Fruit fly (Drosophila melanogaster) whole organism, adult: ENCODE measurements around the gene Dronc.

Experiments used
- CG11617 ChIP-seq: fragments of 200-800 bp; sonication (Bioruptor generic); optimal IDR thresholded peaks from 2 replicates; lab custom pipeline; 2017; ENCODE audit warnings: mild to moderate bottlenecking, missing biosample characterization, missing genetic modification reagents, missing genetic modification characterization
- CG12768 ChIP-seq: fragments of 200-800 bp; sonication (Bioruptor generic); optimal IDR thresholded peaks from 2 replicates; lab custom pipeline; 2017; ENCODE audit warnings: missing biosample characterization, missing genetic modification characterization, mild to moderate bottlenecking, moderate library complexity, missing genetic modification reagents
- CG14711 ChIP-seq: fragments of 200-800 bp; sonication (Bioruptor generic); optimal IDR thresholded peaks from 2 replicates; lab custom pipeline; 2018; ENCODE audit warnings: missing biosample characterization, mild to moderate bottlenecking, missing genetic modification characterization, moderate library complexity
- CG1620 ChIP-seq: fragments of 200-800 bp; sonication (Bioruptor generic); optimal IDR thresholded peaks from 2 replicates; lab custom pipeline; 2016; ENCODE audit warnings: missing biosample characterization, missing genetic modification characterization
- CG33017 ChIP-seq: fragments of 200-800 bp; sonication (Bioruptor generic); optimal IDR thresholded peaks from 2 replicates; lab custom pipeline; 2018; ENCODE audit warnings: missing biosample characterization, mild to moderate bottlenecking, missing genetic modification characterization, moderate library complexity
- CG5204 ChIP-seq: fragments of 200-800 bp; sonication (Bioruptor generic); optimal IDR thresholded peaks from 2 replicates; lab custom pipeline; 2016; ENCODE audit warnings: missing biosample characterization, missing genetic modification characterization
- CG7045 ChIP-seq: fragments of 200-800 bp; sonication (Bioruptor generic); optimal IDR thresholded peaks from 2 replicates; lab custom pipeline; 2017; ENCODE audit warnings: missing biosample characterization, mild to moderate bottlenecking, missing genetic modification characterization
- CG7101 ChIP-seq: fragments of 200-800 bp; sonication (Bioruptor generic); optimal IDR thresholded peaks from 2 replicates; lab custom pipeline; 2018; ENCODE audit warnings: missing biosample characterization, mild to moderate bottlenecking, missing genetic modification characterization, moderate library complexity
- Clk ChIP-seq: fragments of 200-800 bp; sonication (Bioruptor generic); optimal IDR thresholded peaks from 2 replicates; lab custom pipeline; 2017; ENCODE audit warnings: missing biosample characterization, missing genetic modification characterization
- Crg-1 ChIP-seq: fragments of 200-800 bp; sonication (Bioruptor generic); optimal IDR thresholded peaks from 2 replicates; lab custom pipeline; 2016; ENCODE audit warnings: missing biosample characterization, missing genetic modification characterization
- Hr96 ChIP-seq: fragments of 200-800 bp; sonication (Bioruptor generic); optimal IDR thresholded peaks from 2 replicates; lab custom pipeline; 2016; ENCODE audit warnings: missing biosample characterization, missing genetic modification characterization
- Mnt ChIP-seq: fragments of 200-800 bp; sonication (Bioruptor generic); optimal IDR thresholded peaks from 2 replicates; lab custom pipeline; 2016; ENCODE audit warnings: missing biosample characterization, mild to moderate bottlenecking, missing genetic modification characterization
- bab1 ChIP-seq: fragments of 200-800 bp; sonication (Bioruptor generic); optimal IDR thresholded peaks from 3 replicates; lab custom pipeline; 2019; ENCODE audit warnings: missing biosample characterization, mild to moderate bottlenecking, missing genetic modification characterization, moderate library complexity
- cic ChIP-seq: fragments of 200-800 bp; sonication (Bioruptor generic); optimal IDR thresholded peaks from 2 replicates; lab custom pipeline; 2017; ENCODE audit warnings: missing biosample characterization, mild to moderate bottlenecking, missing genetic modification characterization, moderate library complexity
- cnc ChIP-seq, 2 experiments: fragments of >200 bp; optimal IDR thresholded peaks; 2 replicates each; lab custom pipeline; 2017
- kay ChIP-seq: fragments of 200-800 bp; sonication (Bioruptor generic); peaks from one replicate; lab custom pipeline; 2016; ENCODE audit warnings: missing biosample characterization, missing genetic modification characterization, borderline replicate concordance
- ovo ChIP-seq: fragments of 200-800 bp; sonication (Bioruptor generic); optimal IDR thresholded peaks from 2 replicates; lab custom pipeline; 2016; ENCODE audit warnings: missing biosample characterization, missing genetic modification characterization
- pad ChIP-seq: fragments of 200-800 bp; sonication (Bioruptor generic); optimal IDR thresholded peaks from 3 replicates; lab custom pipeline; 2017; ENCODE audit warnings: missing biosample characterization, missing genetic modification characterization, mild to moderate bottlenecking, moderate library complexity, missing genetic modification reagents
- tj ChIP-seq: fragments of 200-800 bp; sonication (Bioruptor generic); optimal IDR thresholded peaks from 3 replicates; lab custom pipeline; 2017; ENCODE audit warnings: missing biosample characterization, mild to moderate bottlenecking, missing genetic modification characterization, moderate library complexity
- toe ChIP-seq: fragments of 200-800 bp; sonication (Bioruptor generic); optimal IDR thresholded peaks from 2 replicates; lab custom pipeline; 2016; ENCODE audit warnings: missing biosample characterization, missing genetic modification characterization

The Dronc gene

DNA sequence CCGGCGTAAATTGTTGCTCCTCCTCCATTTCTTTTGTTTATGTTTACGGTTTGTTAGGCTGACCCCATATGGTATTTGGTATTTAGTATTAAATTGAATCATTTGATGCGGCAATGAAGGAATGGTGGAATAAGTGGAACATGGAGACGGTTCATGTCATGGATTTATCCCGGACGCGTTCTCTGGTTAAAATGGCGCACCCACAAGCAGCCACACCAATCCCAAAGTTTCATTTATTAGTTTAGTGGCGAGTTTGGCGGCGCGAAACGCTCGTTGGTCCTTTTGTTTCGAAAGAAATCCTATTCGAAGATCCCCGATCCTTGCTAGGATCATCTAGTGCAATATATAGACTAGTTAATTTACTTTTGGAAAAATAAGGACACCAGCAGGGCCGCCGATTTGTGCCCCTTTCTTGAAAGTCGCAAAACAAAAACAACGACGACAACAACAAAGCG is at the start of gene Dronc, which contains the start of gene CG6685:
Gene Dronc, plus strand, starts transcription at position 213 of the 455 bp plus-strand sequence.
Gene CG6685, minus strand, starts transcription at position 51 of the 455 bp plus-strand sequence.
- peak; percentile 3 for TF ChIP-seq Mnt (GFP tag; lab: Kevin White, UChicago)
- no peak for TF ChIP-seq toe
- no peak for TF ChIP-seq CG5204
- no peak for TF ChIP-seq CG7045 (GFP tag; lab: Kevin White, UChicago)
- TF ChIP-seq CG7101 (tag; lab: Kevin White, UChicago), result peak; percentile 31
- peak; percentile 56 for TF ChIP-seq bab1 (GFP tag; lab: Kevin White, UChicago)
- TF ChIP-seq Hr96 (GFP tag; lab: Kevin White, UChicago), result no peak
- TF ChIP-seq pad, result peak; percentile 8

DNA sequence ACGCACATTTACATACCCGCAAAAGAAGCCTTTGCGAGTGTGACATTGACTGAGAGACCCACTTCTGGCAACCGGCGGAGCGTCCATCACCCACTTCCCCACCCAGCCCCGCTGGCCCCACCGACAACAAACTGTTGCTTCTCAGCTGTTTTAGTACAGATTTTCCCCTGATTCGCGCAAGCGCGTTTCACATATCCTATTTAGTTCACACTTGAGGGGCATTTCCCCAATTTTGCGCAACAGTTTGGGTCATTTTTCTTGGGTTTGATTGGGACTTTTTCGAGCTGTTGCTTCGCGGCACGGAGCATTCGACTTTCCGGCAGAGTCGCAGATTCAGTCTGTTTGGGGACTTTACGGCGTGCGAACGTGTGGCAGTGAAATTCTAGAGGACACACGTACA is 41.1 kb upstream of the Dronc start:
- TF ChIP-seq ovo (GFP tag; lab: Kevin White, UChicago) (no peak), Crg-1 (GFP tag; lab: Kevin White, UChicago) (no peak), bab1 (GFP tag; lab: Kevin White, UChicago) (no peak), pad (peak; percentile 95)

- TF ChIP-seq CG12768, result no peak
- no peak for TF ChIP-seq CG11617 (GFP tag; lab: Kevin White, UChicago)
Observed at dm6 chr3L:9969158-9969557, 879 bp downstream of the Dronc start.

DNA sequence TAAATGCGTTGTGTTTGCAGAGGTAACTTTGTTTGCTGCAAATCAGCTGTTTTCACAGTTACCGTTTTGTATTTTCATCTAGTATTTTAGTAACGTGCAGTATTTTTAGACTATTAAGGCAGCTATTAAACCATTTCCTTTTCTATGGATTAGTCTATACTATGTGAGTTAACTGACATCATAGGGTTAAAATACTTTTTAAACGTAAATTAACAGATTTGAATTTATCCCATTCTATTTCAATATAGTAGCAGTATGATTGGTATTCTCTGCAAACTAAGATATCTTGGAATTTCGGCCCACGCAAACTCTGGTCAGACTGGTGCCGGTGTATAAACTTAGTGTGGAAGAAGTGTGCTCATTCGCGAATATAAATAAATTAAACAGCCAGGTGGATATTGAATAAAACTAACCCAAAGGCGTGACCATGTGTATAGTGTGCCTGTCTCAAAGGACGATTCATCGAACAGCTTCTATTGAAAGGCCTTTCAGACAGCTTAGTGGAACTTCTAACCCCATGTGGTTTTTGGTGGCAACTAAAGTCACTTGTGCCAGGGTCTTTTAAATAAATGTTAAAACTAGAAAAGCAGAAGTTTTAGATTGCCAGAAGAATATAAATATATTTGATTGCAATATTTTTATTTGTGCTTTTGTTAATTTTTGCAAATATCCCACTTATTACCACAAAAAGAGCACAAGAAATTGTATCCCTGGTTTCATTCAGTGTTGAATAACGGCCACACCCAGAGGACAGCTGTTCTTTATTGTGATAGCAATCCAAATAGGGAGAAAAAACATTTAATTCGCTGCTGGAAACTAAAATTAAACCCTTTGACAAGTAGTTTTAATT is 4.0 kb downstream of the Dronc start, which contains the start of the genes CG6674, CG42455 and vnc:
Gene CG6674, minus strand, starts transcription at position 48 of the 850 bp plus-strand sequence.
Gene CG42455, plus strand, starts transcription at position 306 of the 850 bp plus-strand sequence.
Gene vnc, plus strand, starts transcription at position 306 of the 850 bp plus-strand sequence.
- TF ChIP-seq CG7045 (GFP tag; lab: Kevin White, UChicago), result peak; percentile 37
- peak; percentile 52 for TF ChIP-seq CG7101 (tag; lab: Kevin White, UChicago)
- peak; percentile 28 for TF ChIP-seq Hr96 (GFP tag; lab: Kevin White, UChicago)
- peak; percentile 18 for TF ChIP-seq CG12768
- peak; percentile 24 for TF ChIP-seq Crg-1 (GFP tag; lab: Kevin White, UChicago)
- TF ChIP-seq CG33017 (tag; lab: Kevin White, UChicago), result peak; percentile 7
- TF ChIP-seq Mnt (GFP tag; lab: Kevin White, UChicago), result peak; percentile 39
- peak; percentile 61 for TF ChIP-seq CG5204
- TF ChIP-seq pad, result peak; percentile 39
- TF ChIP-seq tj, result no peak
- peak; percentile 8 for TF ChIP-seq toe
- no peak for TF ChIP-seq cnc (optimal IDR thresholded peaks at IDR 0.05; lab: Kevin White, UChicago)
- no peak for TF ChIP-seq cic (GFP tag; lab: Kevin White, UChicago)
- TF ChIP-seq CG14711, result peak; percentile 13
- peak; percentile 19 for TF ChIP-seq kay (GFP tag; lab: Kevin White, UChicago)
- no peak for TF ChIP-seq CG1620
- TF ChIP-seq bab1 (GFP tag; lab: Kevin White, UChicago), result peak; percentile 3

DNA sequence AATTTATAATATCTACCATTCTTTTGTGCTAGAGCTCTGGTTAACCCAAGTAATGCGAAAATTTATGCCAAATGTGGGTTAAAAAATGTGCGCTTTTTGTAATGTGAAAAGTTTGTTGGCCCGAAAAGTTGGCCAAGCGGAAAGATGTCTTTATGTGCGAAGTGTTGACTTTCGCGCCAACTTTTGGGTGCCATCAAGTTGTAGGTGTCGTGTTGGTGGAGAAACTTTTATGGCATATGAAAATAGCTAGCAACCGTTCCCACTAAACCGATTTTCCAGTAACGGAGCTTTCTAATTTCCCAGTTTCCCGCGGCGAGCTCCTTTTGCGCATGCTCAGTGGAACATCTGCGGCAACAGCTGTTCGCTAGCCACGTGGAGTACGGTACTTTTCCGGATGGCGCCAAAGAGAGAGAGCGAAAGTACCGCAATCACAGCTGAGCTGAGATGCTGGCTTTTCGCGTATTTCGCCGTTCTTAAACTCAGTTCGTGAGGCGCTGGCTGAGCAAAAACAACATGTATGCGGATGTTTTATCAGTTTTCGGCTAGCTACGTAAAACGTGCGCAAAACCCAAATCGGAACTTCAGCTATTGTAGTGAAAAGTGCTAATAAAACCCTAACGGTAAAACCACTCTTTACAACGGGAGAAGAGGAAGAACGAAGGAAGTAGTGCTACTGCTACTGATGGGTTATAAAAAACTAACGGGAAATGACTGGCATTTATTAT is 6.1 kb downstream of the Dronc start, which contains the start of gene dpr6:
Gene dpr6, plus strand, starts transcription at position 480 of the 725 bp plus-strand sequence.
- no peak for TF ChIP-seq pad
- TF ChIP-seq cnc (optimal IDR thresholded peaks at IDR 0.05; lab: Kevin White, UChicago), result no peak
- no peak for TF ChIP-seq CG1620
- TF ChIP-seq ovo (GFP tag; lab: Kevin White, UChicago), result peak; percentile 58
- no peak for TF ChIP-seq CG7045 (GFP tag; lab: Kevin White, UChicago)
- no peak for TF ChIP-seq tj
- no peak for TF ChIP-seq kay (GFP tag; lab: Kevin White, UChicago)
- TF ChIP-seq cic (GFP tag; lab: Kevin White, UChicago), result no peak
- no peak for TF ChIP-seq CG11617 (GFP tag; lab: Kevin White, UChicago)
- TF ChIP-seq bab1 (GFP tag; lab: Kevin White, UChicago), result peak; percentile 1
- TF ChIP-seq Mnt (GFP tag; lab: Kevin White, UChicago), result peak; percentile 40
- TF ChIP-seq Crg-1 (GFP tag; lab: Kevin White, UChicago), result no peak
- no peak for TF ChIP-seq toe
- no peak for TF ChIP-seq CG7101 (tag; lab: Kevin White, UChicago)
- no peak for TF ChIP-seq Clk (GFP tag; lab: Kevin White, UChicago)
- no peak for TF ChIP-seq CG14711
- no peak for TF ChIP-seq Hr96 (GFP tag; lab: Kevin White, UChicago)
